Fruit fly (Drosophila melanogaster) whole organism, wandering third instar larva: ENCODE results near the gene CG3335.

ENCODE experiments used
- Abd-B ChIP-seq: fragments of >200 bp; optimal IDR thresholded peaks from 2 replicates; lab custom pipeline; 2017; ENCODE audit warnings: missing biosample characterization, missing genetic modification characterization
- CG32264 ChIP-seq: fragments of 200-800 bp; sonication (Bioruptor generic); optimal IDR thresholded peaks from 2 replicates; lab custom pipeline; 2016; ENCODE audit warnings: missing biosample characterization, missing genetic modification characterization
- CG9705 ChIP-seq: fragments of 200-800 bp; sonication (Bioruptor generic); optimal IDR thresholded peaks from 2 replicates; lab custom pipeline; 2018; ENCODE audit warnings: missing biosample characterization, mild to moderate bottlenecking, missing genetic modification characterization
- CrebA ChIP-seq: fragments of 200-800 bp; sonication (Bioruptor generic); optimal IDR thresholded peaks from 2 replicates; lab custom pipeline; 2016; ENCODE audit warnings: missing biosample characterization, mild to moderate bottlenecking, missing genetic modification characterization, borderline replicate concordance
- Dfd ChIP-seq: fragments of >200 bp; optimal IDR thresholded peaks from 2 replicates; lab custom pipeline; 2017; ENCODE audit warnings: missing biosample characterization, missing genetic modification characterization
- Dif ChIP-seq: fragments of 200-275, 200-300 bp; sonication (Bioruptor generic); optimal IDR thresholded peaks from 2 replicates; lab custom pipeline; 2018; ENCODE audit warnings: missing biosample characterization, missing genetic modification characterization; ENCODE audit not compliant: partially characterized antibody
- GATAd ChIP-seq: sonication (Bioruptor generic); optimal IDR thresholded peaks from 2 replicates; lab custom pipeline; 2016; ENCODE audit warnings: missing biosample characterization, missing genetic modification characterization
- HLH106 ChIP-seq: fragments of 200-800 bp; optimal IDR thresholded peaks from 3 replicates; lab custom pipeline; 2019; ENCODE audit warnings: missing biosample characterization, mild to moderate bottlenecking, missing genetic modification characterization, moderate library complexity
- Hnf4 ChIP-seq: fragments of 200-800 bp; sonication (Bioruptor generic); optimal IDR thresholded peaks from 2 replicates; lab custom pipeline; 2016; ENCODE audit warnings: missing biosample characterization, mild to moderate bottlenecking, missing genetic modification characterization
- Hr78 ChIP-seq: fragments of >200 bp; optimal IDR thresholded peaks from 2 replicates; lab custom pipeline; 2017; ENCODE audit warnings: missing biosample characterization, missing genetic modification characterization
- Hr83 ChIP-seq: fragments of 200-300 bp; sonication (Bioruptor generic); optimal IDR thresholded peaks from 2 replicates; lab custom pipeline; 2016; ENCODE audit warnings: missing biosample characterization, mild to moderate bottlenecking, missing genetic modification characterization, moderate library complexity; ENCODE audit not compliant: poor library complexity, severe bottlenecking
- Jra ChIP-seq: sonication (Bioruptor generic); optimal IDR thresholded peaks from 2 replicates; lab custom pipeline; 2016; ENCODE audit warnings: missing biosample characterization, missing genetic modification characterization
- Mio ChIP-seq: sonication (Bioruptor generic); optimal IDR thresholded peaks from 2 replicates; lab custom pipeline; 2016; ENCODE audit warnings: missing biosample characterization, missing genetic modification characterization
- Myc ChIP-seq: fragments of >200 bp; optimal IDR thresholded peaks from 2 replicates; lab custom pipeline; 2017
- N ChIP-seq: fragments of >200 bp; optimal IDR thresholded peaks from 2 replicates; lab custom pipeline; 2018; ENCODE audit warnings: missing biosample characterization, missing external identifiers, missing genetic modification characterization
- OdsH ChIP-seq: fragments of 200-800 bp; sonication (Bioruptor generic); optimal IDR thresholded peaks from 2 replicates; lab custom pipeline; 2016; ENCODE audit warnings: missing biosample characterization, mild to moderate bottlenecking, missing genetic modification characterization
- Rel ChIP-seq, 2 experiments: fragments of 200-800 bp; sonication (Bioruptor generic) in 1 of 2; optimal IDR thresholded peaks; 2 replicates in 1 of 2; 3 replicates in 1 of 2; lab custom pipeline; 2016 to 2019; ENCODE audit warnings: mild to moderate bottlenecking in 2 of 2, missing biosample characterization in 2 of 2, missing genetic modification characterization in 2 of 2, moderate library complexity in 1 of 2
- Sp1 ChIP-seq: fragments of 200-800 bp; sonication (Bioruptor generic); optimal IDR thresholded peaks from 3 replicates; lab custom pipeline; 2019; ENCODE audit warnings: missing biosample characterization, mild to moderate bottlenecking, missing genetic modification characterization, moderate library complexity
- Vsx2 ChIP-seq: fragments of 200-300, 225-300 bp; sonication (Bioruptor generic); optimal IDR thresholded peaks from 2 replicates; lab custom pipeline; 2018; ENCODE audit warnings: missing biosample characterization, missing genetic modification characterization; ENCODE audit not compliant: partially characterized antibody
- br ChIP-seq: fragments of 200-800 bp; sonication (Bioruptor generic); optimal IDR thresholded peaks from 2 replicates; lab custom pipeline; 2016; ENCODE audit warnings: missing biosample characterization, missing genetic modification characterization
- brk ChIP-seq: fragments of 200-800 bp; sonication (Bioruptor generic); optimal IDR thresholded peaks from 2 replicates; lab custom pipeline; 2016; ENCODE audit warnings: missing biosample characterization, mild to moderate bottlenecking, missing genetic modification characterization
- dl ChIP-seq, 2 experiments: fragments of 175-275, 200-275 bp in 1 of 2; fragments of 200-275 bp in 1 of 2; sonication (Bioruptor generic); optimal IDR thresholded peaks; lab custom pipeline; 2018; ENCODE audit warnings: mild to moderate bottlenecking in 2 of 2, missing biosample characterization in 2 of 2, missing genetic modification characterization in 2 of 2, moderate library complexity in 2 of 2; ENCODE audit not compliant: partially characterized antibody in 2 of 2, insufficient read depth in 1 of 2
- dmrt93B ChIP-seq: fragments of 200-800 bp; sonication (Bioruptor generic); optimal IDR thresholded peaks from 2 replicates; lab custom pipeline; 2018; ENCODE audit warnings: missing biosample characterization, mild to moderate bottlenecking, missing genetic modification characterization
- dsf ChIP-seq: sonication (Bioruptor generic); optimal IDR thresholded peaks from 2 replicates; lab custom pipeline; 2016; ENCODE audit warnings: missing biosample characterization, missing genetic modification characterization, borderline replicate concordance
- ey ChIP-seq: fragments of 200-800 bp; sonication (Bioruptor generic); optimal IDR thresholded peaks from 2 replicates; lab custom pipeline; 2016; ENCODE audit warnings: missing biosample characterization, missing genetic modification characterization
- foxo ChIP-seq, 2 experiments: fragments of 200-800 bp; sonication (Bioruptor generic); optimal IDR thresholded peaks; 2 replicates in 1 of 2; 3 replicates in 1 of 2; lab custom pipeline; 2016 to 2017; ENCODE audit warnings: missing biosample characterization in 2 of 2, missing genetic modification characterization in 2 of 2
- fru ChIP-seq: fragments of 200-800 bp; sonication (Bioruptor generic); optimal IDR thresholded peaks from 3 replicates; lab custom pipeline; 2016; ENCODE audit warnings: missing biosample characterization, mild to moderate bottlenecking, missing genetic modification characterization
- h ChIP-seq: fragments of 200-800 bp; sonication (Bioruptor generic); optimal IDR thresholded peaks from 3 replicates; lab custom pipeline; 2016; ENCODE audit warnings: missing biosample characterization, mild to moderate bottlenecking, missing genetic modification characterization
- jim ChIP-seq: fragments of 175-275, 200-325 bp; sonication (Bioruptor generic); optimal IDR thresholded peaks from 2 replicates; lab custom pipeline; 2016; ENCODE audit warnings: missing biosample characterization, mild to moderate bottlenecking, missing genetic modification characterization
- lola ChIP-seq: fragments of >200 bp; optimal IDR thresholded peaks from 2 replicates; lab custom pipeline; 2017; ENCODE audit warnings: missing biosample characterization, missing genetic modification characterization
- pan ChIP-seq: fragments of >200 bp; optimal IDR thresholded peaks from 2 replicates; lab custom pipeline; 2017
- psq ChIP-seq: fragments of 200-800 bp; sonication (Bioruptor generic); optimal IDR thresholded peaks from 3 replicates; lab custom pipeline; 2017; ENCODE audit warnings: missing biosample characterization, mild to moderate bottlenecking, missing genetic modification characterization, moderate library complexity
- rgr ChIP-seq: fragments of 200-800 bp; sonication (Bioruptor generic); optimal IDR thresholded peaks from 3 replicates; lab custom pipeline; 2016; ENCODE audit warnings: missing biosample characterization, mild to moderate bottlenecking, missing genetic modification characterization
- sage ChIP-seq: fragments of 200-800 bp; sonication (Bioruptor generic); optimal IDR thresholded peaks from 2 replicates; lab custom pipeline; 2016; ENCODE audit warnings: missing biosample characterization, mild to moderate bottlenecking, missing genetic modification characterization
- sv ChIP-seq: fragments of 200-800 bp; sonication (Bioruptor generic); optimal IDR thresholded peaks from 3 replicates; lab custom pipeline; 2016; ENCODE audit warnings: missing biosample characterization, missing genetic modification characterization
- tai ChIP-seq: sonication (Bioruptor generic); optimal IDR thresholded peaks from 2 replicates; lab custom pipeline; 2016; ENCODE audit warnings: missing biosample characterization, missing genetic modification characterization
- usp ChIP-seq: fragments of >200 bp; optimal IDR thresholded peaks from 2 replicates; lab custom pipeline; 2017; ENCODE audit warnings: missing biosample characterization, missing genetic modification characterization
- woc ChIP-seq: sonication (Bioruptor generic); optimal IDR thresholded peaks from 2 replicates; lab custom pipeline; 2016; ENCODE audit warnings: missing biosample characterization, mild to moderate bottlenecking, missing genetic modification characterization

Gene CG3335

DNA sequence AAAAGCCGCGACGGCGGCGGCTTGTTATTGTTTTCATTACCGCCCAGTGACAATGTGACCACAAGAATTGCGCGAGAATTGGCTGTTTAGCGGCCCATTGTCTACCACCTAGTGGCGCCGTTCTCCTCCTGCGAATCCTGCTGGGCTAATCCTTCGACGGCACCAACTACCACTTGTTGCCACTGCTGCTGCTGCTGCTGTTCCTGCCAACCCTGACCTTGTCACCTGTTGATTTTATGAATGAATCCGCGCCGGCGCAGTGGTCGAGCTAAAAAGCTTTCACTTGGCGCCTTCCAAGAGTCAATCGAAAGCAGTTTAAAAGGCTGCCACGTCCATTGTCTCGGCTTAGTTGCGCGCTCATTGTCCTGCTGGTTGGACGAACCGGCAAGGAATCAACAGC, 19.7 kb downstream of the CG3335 start, which contains the start of gene CNMaR:
TSS of gene CNMaR (plus strand) at position 348 of the 400 bp plus-strand sequence.
- TF ChIP-seq brk (GFP tag; lab: Kevin White, UChicago) (no peak), Hr83 (GFP tag; lab: Kevin White, UChicago) (no peak), lola (GFP tag; lab: Kevin White, UChicago) (no peak), OdsH (GFP tag; lab: Kevin White, UChicago) (no peak), Sp1 (GFP tag; lab: Kevin White, UChicago) (no peak), Hr78 (GFP tag; lab: Kevin White, UChicago) (no peak), Rel (GFP tag; optimal IDR thresholded peaks at IDR 0.05; lab: Kevin White, UChicago) (no peak), Rel (tag; optimal IDR thresholded peaks at IDR 0.05; lab: Kevin White, UChicago) (no peak), N (GFP tag; lab: Kevin White, UChicago) (no peak), CG9705 (GFP tag; lab: Kevin White, UChicago) (no peak), woc (GFP tag; lab: Kevin White, UChicago) (no peak), Dif (GFP tag; lab: Kevin White, UChicago) (no peak), jim (GFP tag; lab: Kevin White, UChicago) (no peak), usp (GFP tag; lab: Kevin White, UChicago) (no peak), dl (GFP tag; optimal IDR thresholded peaks at IDR 0.05; lab: Kevin White, UChicago; ENCODE audit: insufficient read depth in 1 of 2, partially characterized antibody in 2 of 2) (no peak)

DNA sequence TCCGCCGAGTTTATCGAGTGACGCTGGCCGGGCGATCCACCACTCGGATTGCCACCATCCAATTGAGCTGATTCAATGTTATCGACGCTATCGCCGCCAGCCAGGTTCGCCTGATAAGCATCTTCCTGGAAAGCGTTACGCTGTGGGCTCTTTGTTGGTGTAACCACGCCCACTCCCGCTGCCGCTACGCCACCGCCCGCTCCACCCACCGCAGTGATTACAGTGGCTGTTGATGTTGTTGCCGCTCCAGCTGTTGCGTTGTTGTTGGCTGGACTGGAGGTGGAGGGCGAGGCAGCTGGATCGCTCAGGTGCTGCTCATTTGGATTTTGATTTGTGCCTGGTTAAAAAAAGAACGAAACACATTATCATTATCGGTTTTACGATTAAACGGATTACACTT, 47.3 kb downstream of the CG3335 start:
- TF ChIP-seq br, result peak; percentile 5
- no peak for TF ChIP-seq Jra (GFP tag; lab: Kevin White, UChicago)

DNA sequence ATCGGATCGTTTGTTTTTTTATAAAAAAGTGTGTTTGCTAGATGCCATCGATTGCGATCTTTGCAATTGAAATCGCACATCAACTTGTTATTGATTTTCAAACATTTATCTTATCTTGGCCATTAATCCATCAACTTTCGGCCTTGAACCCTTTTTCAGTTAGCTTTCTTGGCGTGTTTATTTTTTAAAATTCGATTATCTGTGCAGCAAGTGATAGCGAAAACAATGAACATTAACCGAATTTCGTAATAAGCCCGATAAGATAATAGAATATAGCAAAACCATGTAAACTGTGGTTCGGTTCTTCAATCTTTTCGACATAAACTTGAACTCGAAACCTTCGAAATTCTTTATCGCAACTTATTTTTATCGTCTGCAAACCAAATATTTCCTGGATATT, 50.3 kb downstream of the CG3335 start:
- TF ChIP-seq CG9705 (GFP tag; lab: Kevin White, UChicago) (no peak), Dfd (GFP tag; lab: Kevin White, UChicago) (no peak), dl (GFP tag; optimal IDR thresholded peaks at IDR 0.05; lab: Kevin White, UChicago; ENCODE audit: insufficient read depth in 1 of 2, partially characterized antibody in 2 of 2) (no peak), sv (no peak), Dif (GFP tag; lab: Kevin White, UChicago) (no peak), CrebA (GFP tag; lab: Kevin White, UChicago) (no peak), dmrt93B (no peak), Myc (lab: Kevin White, UChicago) (no peak)

DNA sequence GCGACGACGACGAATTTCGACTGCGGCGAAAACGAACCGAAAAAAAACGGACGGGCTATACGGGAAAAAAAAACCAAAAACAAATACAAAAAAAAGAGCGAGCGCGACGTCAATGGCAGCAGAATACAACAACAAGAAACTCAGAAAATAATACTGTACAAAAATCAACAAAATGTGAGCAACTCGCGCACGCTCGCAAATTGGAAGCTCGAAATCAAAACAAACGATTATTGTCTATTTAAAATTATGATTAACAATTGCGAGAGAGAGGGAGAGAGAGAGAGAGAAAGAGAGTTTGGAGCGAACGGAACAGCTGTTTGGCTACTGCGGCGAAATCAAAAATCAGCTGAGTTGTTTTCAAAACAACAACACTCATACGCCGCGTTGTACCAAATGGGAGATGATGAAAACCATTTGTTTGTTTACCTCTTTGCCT, 51.5 kb downstream of the CG3335 start:
- TF ChIP-seq dl (GFP tag; optimal IDR thresholded peaks at IDR 0.05; lab: Kevin White, UChicago; ENCODE audit: insufficient read depth in 1 of 2, partially characterized antibody in 2 of 2), result no peak
- peak; percentile 18 for TF ChIP-seq rgr (GFP tag; lab: Kevin White, UChicago)
- TF ChIP-seq sage (GFP tag; lab: Kevin White, UChicago), result peak; percentile 82
- TF ChIP-seq ey (GFP tag; lab: Kevin White, UChicago), result no peak
- TF ChIP-seq Myc (lab: Kevin White, UChicago), result no peak
- TF ChIP-seq CG9705 (GFP tag; lab: Kevin White, UChicago), result peak; percentile 59
- TF ChIP-seq brk (GFP tag; lab: Kevin White, UChicago), result no peak
- TF ChIP-seq Abd-B (GFP tag; lab: Kevin White, UChicago), result no peak
- TF ChIP-seq sv, result no peak
- peak; percentile 66 for TF ChIP-seq h (GFP tag; lab: Kevin White, UChicago)
- no peak for TF ChIP-seq Jra (GFP tag; lab: Kevin White, UChicago)
- peak; percentile 93 for TF ChIP-seq Sp1 (GFP tag; lab: Kevin White, UChicago)
- no peak for TF ChIP-seq CrebA (GFP tag; lab: Kevin White, UChicago)
- peak; percentile 77 for TF ChIP-seq CG32264 (GFP tag; lab: Kevin White, UChicago)
- TF ChIP-seq pan (lab: Kevin White, UChicago), result no peak
- TF ChIP-seq usp (GFP tag; lab: Kevin White, UChicago), result no peak
- no peak for TF ChIP-seq dmrt93B
- peak in 1 of 2 experiments; percentile 77 for TF ChIP-seq foxo (GFP tag; optimal IDR thresholded peaks at IDR 0.05; lab: Kevin White, UChicago)
- no peak for TF ChIP-seq Hr83 (GFP tag; lab: Kevin White, UChicago)
- peak; percentile 42 for TF ChIP-seq psq (GFP tag; lab: Kevin White, UChicago)
- TF ChIP-seq dsf (GFP tag; lab: Kevin White, UChicago), result no peak
- TF ChIP-seq Mio (GFP tag; lab: Kevin White, UChicago), result no peak
- peak; percentile 43 for TF ChIP-seq Dif (GFP tag; lab: Kevin White, UChicago)
- peak; percentile 90 for TF ChIP-seq Rel (GFP tag; optimal IDR thresholded peaks at IDR 0.05; lab: Kevin White, UChicago)
- TF ChIP-seq Rel (tag; optimal IDR thresholded peaks at IDR 0.05; lab: Kevin White, UChicago), result peak; percentile 74
- peak; percentile 83 for TF ChIP-seq jim (GFP tag; lab: Kevin White, UChicago)
- peak; percentile 32 for TF ChIP-seq Hnf4 (GFP tag; lab: Kevin White, UChicago)
- TF ChIP-seq HLH106 (tag; lab: Kevin White, UChicago), result peak; percentile 25
- peak; percentile 9 for TF ChIP-seq fru
- no peak for TF ChIP-seq Vsx2
- no peak for TF ChIP-seq GATAd (GFP tag; lab: Kevin White, UChicago)
- peak; percentile 13 for TF ChIP-seq OdsH (GFP tag; lab: Kevin White, UChicago)
- no peak for TF ChIP-seq N (GFP tag; lab: Kevin White, UChicago)
- TF ChIP-seq br, result peak; percentile 59
- no peak for TF ChIP-seq Dfd (GFP tag; lab: Kevin White, UChicago)
- no peak for TF ChIP-seq Hr78 (GFP tag; lab: Kevin White, UChicago)
- no peak for TF ChIP-seq woc (GFP tag; lab: Kevin White, UChicago)
- TF ChIP-seq lola (GFP tag; lab: Kevin White, UChicago), result no peak
- TF ChIP-seq tai (GFP tag; lab: Kevin White, UChicago), result no peak
